Fruit fly (Drosophila melanogaster) whole organism, embryonic: ENCODE data around the gene Frmd5.

Source experiments
- Ada2b ChIP-seq: fragments of 200-800 bp; sonication (Bioruptor generic); IDR thresholded peaks from 2 replicates; pipeline ENCODE4 v1.3.6; 2022; ENCODE audit warnings: missing biosample characterization, missing genetic modification characterization
- C15 ChIP-seq: fragments of 200-800 bp; sonication (Bioruptor generic); IDR thresholded peaks from 3 replicates; pipeline ENCODE4 v1.3.6; 2022; ENCODE audit warnings: missing biosample characterization, missing genetic modification characterization
- CG10267 ChIP-seq: fragments of 200-800 bp; sonication (Bioruptor generic); optimal IDR thresholded peaks from 2 replicates; lab custom pipeline; 2018; ENCODE audit warnings: missing biosample characterization, mild to moderate bottlenecking, missing genetic modification characterization, moderate library complexity
- CG10431 ChIP-seq: fragments of 200-800 bp; sonication (Bioruptor generic); optimal IDR thresholded peaks from 3 replicates; lab custom pipeline; 2018; ENCODE audit warnings: missing biosample characterization, mild to moderate bottlenecking, missing genetic modification characterization
- CG10654 ChIP-seq: fragments of 200-800 bp; sonication (Bioruptor generic); optimal IDR thresholded peaks from 2 replicates; lab custom pipeline; 2016; ENCODE audit warnings: missing biosample characterization, missing genetic modification characterization
- CG11695 ChIP-seq: fragments of 200-800 bp; sonication (Bioruptor generic); IDR thresholded peaks from 3 replicates; pipeline ENCODE4 v1.3.6; 2022; ENCODE audit warnings: missing biosample characterization, missing genetic modification characterization
- CG12155 ChIP-seq: fragments of 200-800 bp; sonication (Bioruptor generic); optimal IDR thresholded peaks from 3 replicates; lab custom pipeline; 2016; ENCODE audit warnings: missing biosample characterization, missing genetic modification characterization
- CG12391 ChIP-seq: fragments of 200-800 bp; sonication (Bioruptor generic); optimal IDR thresholded peaks from 3 replicates; lab custom pipeline; 2018; ENCODE audit warnings: missing biosample characterization, mild to moderate bottlenecking, missing genetic modification characterization, moderate library complexity
- CG13775 ChIP-seq: fragments of 200-800 bp; sonication (Bioruptor generic); optimal IDR thresholded peaks from 3 replicates; lab custom pipeline; 2017; ENCODE audit warnings: missing biosample characterization, mild to moderate bottlenecking, missing genetic modification characterization
- CG15696 ChIP-seq: fragments of 200-800 bp; sonication (Bioruptor generic); optimal IDR thresholded peaks from 2 replicates; lab custom pipeline; 2019; ENCODE audit warnings: missing biosample characterization, mild to moderate bottlenecking, missing genetic modification characterization, moderate library complexity
- CG16779 ChIP-seq: fragments of 200-800 bp; sonication (Bioruptor generic); IDR thresholded peaks from 2 replicates; pipeline ENCODE4 v1.3.6; 2022; ENCODE audit warnings: missing biosample characterization, missing genetic modification characterization
- CG18764 ChIP-seq: fragments of 200-800 bp; sonication (Bioruptor generic); optimal IDR thresholded peaks from 3 replicates; lab custom pipeline; 2016; ENCODE audit warnings: missing biosample characterization, missing genetic modification characterization
- CG4617 ChIP-seq: fragments of 200-800 bp; sonication (Bioruptor generic); optimal IDR thresholded peaks from 3 replicates; lab custom pipeline; 2016; ENCODE audit warnings: missing biosample characterization, missing genetic modification characterization, borderline replicate concordance
- CG5245 ChIP-seq: fragments of 200-800 bp; sonication (Bioruptor generic); optimal IDR thresholded peaks from 3 replicates; lab custom pipeline; 2016; ENCODE audit warnings: missing biosample characterization, missing genetic modification characterization
- CG5953 ChIP-seq: fragments of 200-800 bp; sonication (Bioruptor generic); IDR thresholded peaks from 2 replicates; pipeline ENCODE4 v1.3.6; 2022; ENCODE audit warnings: missing biosample characterization, missing genetic modification characterization
- CG6791 ChIP-seq: fragments of 200-800 bp; sonication (Bioruptor generic); IDR thresholded peaks from 3 replicates; pipeline ENCODE4 v1.3.6; 2022; ENCODE audit warnings: missing biosample characterization, missing genetic modification characterization; ENCODE audit not compliant: partially characterized antibody
- CG8281 ChIP-seq: fragments of 200-800 bp; sonication (Bioruptor generic); optimal IDR thresholded peaks from 2 replicates; lab custom pipeline; 2018; ENCODE audit warnings: missing biosample characterization, mild to moderate bottlenecking, missing genetic modification characterization, moderate library complexity
- CG8359 ChIP-seq: fragments of 200-800 bp; sonication (Bioruptor generic); optimal IDR thresholded peaks from 2 replicates; lab custom pipeline; 2017; ENCODE audit warnings: missing biosample characterization, mild to moderate bottlenecking, missing genetic modification characterization, borderline replicate concordance
- CG8478 ChIP-seq: fragments of >200 bp; optimal IDR thresholded peaks from 2 replicates; lab custom pipeline; 2018
- CG9817 ChIP-seq: fragments of 200-800 bp; sonication (Bioruptor generic); optimal IDR thresholded peaks from 2 replicates; lab custom pipeline; 2018; ENCODE audit warnings: missing biosample characterization, mild to moderate bottlenecking, missing genetic modification characterization, moderate library complexity
- D ChIP-seq, 2 experiments: fragments of 200-800 bp in 1 of 2; fragments of >200 bp in 1 of 2; sonication (Bioruptor generic) in 1 of 2; optimal IDR thresholded peaks; 2 replicates in 1 of 2; 3 replicates in 1 of 2; lab custom pipeline; 2017; ENCODE audit warnings: mild to moderate bottlenecking in 1 of 2, missing biosample characterization in 1 of 2, missing genetic modification characterization in 1 of 2, missing genetic modification reagents in 1 of 2
- D19A ChIP-seq: fragments of 200-800 bp; optimal IDR thresholded peaks from 3 replicates; lab custom pipeline; 2019; ENCODE audit warnings: missing biosample characterization, mild to moderate bottlenecking, missing genetic modification characterization, moderate library complexity
- Dip2 ChIP-seq: fragments of 200-800 bp; sonication (Bioruptor generic); IDR thresholded peaks from 2 replicates; pipeline ENCODE4 v1.3.6; 2022; ENCODE audit warnings: missing biosample characterization, missing genetic modification characterization
- Dref ChIP-seq: fragments of 200-800 bp; sonication (Bioruptor generic); IDR thresholded peaks from 2 replicates; pipeline ENCODE4 v1.3.6; 2022; ENCODE audit warnings: missing biosample characterization, missing genetic modification characterization
- Ets65A ChIP-seq: fragments of 200-800 bp; sonication (Bioruptor generic); peaks from one replicate; lab custom pipeline; 2016; ENCODE audit warnings: missing biosample characterization, missing genetic modification characterization
- Hr51 ChIP-seq, 2 experiments: fragments of 200-800 bp; sonication (Bioruptor generic); optimal IDR thresholded peaks; 2 replicates in 1 of 2; 3 replicates in 1 of 2; lab custom pipeline; 2016 to 2018; ENCODE audit warnings: missing biosample characterization in 2 of 2, missing genetic modification characterization in 2 of 2, mild to moderate bottlenecking in 1 of 2, moderate library complexity in 1 of 2
- Hsf ChIP-seq: fragments of 200-800 bp; sonication (Bioruptor generic); optimal IDR thresholded peaks from 3 replicates; lab custom pipeline; 2016; ENCODE audit warnings: missing biosample characterization, missing genetic modification characterization
- Nf-YC ChIP-seq: fragments of 200-800 bp; optimal IDR thresholded peaks from 3 replicates; lab custom pipeline; 2019; ENCODE audit warnings: missing biosample characterization, mild to moderate bottlenecking, missing genetic modification characterization, moderate library complexity
- NfI ChIP-seq: fragments of 200-800 bp; sonication (Bioruptor generic); optimal IDR thresholded peaks from 3 replicates; lab custom pipeline; 2018; ENCODE audit warnings: missing biosample characterization, mild to moderate bottlenecking, missing genetic modification characterization, moderate library complexity
- Optix ChIP-seq: fragments of 200-800 bp; sonication (Bioruptor generic); IDR thresholded peaks from 3 replicates; pipeline ENCODE4 v1.3.6; 2022; ENCODE audit warnings: missing biosample characterization, missing genetic modification characterization
- Spps ChIP-seq: fragments of 200-800 bp; sonication (Bioruptor generic); optimal IDR thresholded peaks from 2 replicates; lab custom pipeline; 2018; ENCODE audit warnings: missing biosample characterization, mild to moderate bottlenecking, missing genetic modification characterization
- Stat92E ChIP-seq, 3 experiments: fragments of >200 bp in 2 of 3; fragments of 200-800 bp in 1 of 3; sonication (Bioruptor generic) in 1 of 3; optimal IDR thresholded peaks; 2 replicates each; lab custom pipeline; 2017 to 2019; ENCODE audit warnings: missing biosample characterization in 3 of 3, missing genetic modification characterization in 3 of 3, mild to moderate bottlenecking in 1 of 3, moderate library complexity in 1 of 3
- Taf1 ChIP-seq: fragments of 200-800 bp; sonication (Bioruptor generic); IDR thresholded peaks from 2 replicates; pipeline ENCODE4 v1.3.6; 2022; ENCODE audit warnings: missing biosample characterization, missing genetic modification characterization
- ara ChIP-seq: fragments of 200-800 bp; sonication (Bioruptor generic); IDR thresholded peaks from 2 replicates; pipeline ENCODE4 v1.3.6; 2022; ENCODE audit warnings: missing biosample characterization, missing genetic modification characterization
- ci ChIP-seq: fragments of 200-800 bp; sonication (Bioruptor generic); IDR thresholded peaks from 3 replicates; pipeline ENCODE4 v1.3.6; 2022; ENCODE audit warnings: missing biosample characterization, missing genetic modification characterization
- dimm ChIP-seq: fragments of 200-800 bp; sonication (Bioruptor generic); IDR thresholded peaks from 2 replicates; pipeline ENCODE4 v1.3.6; 2022; ENCODE audit warnings: missing biosample characterization, missing genetic modification characterization
- dpn ChIP-seq, 2 experiments: fragments of 200-800 bp; sonication (Bioruptor generic); optimal IDR thresholded peaks; 3 replicates each; lab custom pipeline; 2016; ENCODE audit warnings: missing biosample characterization in 2 of 2, missing genetic modification characterization in 2 of 2
- fd96Cb ChIP-seq: fragments of 200-800 bp; sonication (Bioruptor generic); optimal IDR thresholded peaks from 2 replicates; lab custom pipeline; 2018; ENCODE audit warnings: missing biosample characterization, mild to moderate bottlenecking, missing genetic modification characterization, moderate library complexity
- gcm ChIP-seq: fragments of 200-800 bp; sonication (Bioruptor generic); optimal IDR thresholded peaks from 2 replicates; lab custom pipeline; 2019; ENCODE audit warnings: missing biosample characterization, mild to moderate bottlenecking, missing genetic modification characterization, moderate library complexity
- her ChIP-seq: fragments of 200-800 bp; sonication (Bioruptor generic); optimal IDR thresholded peaks from 2 replicates; lab custom pipeline; 2016; ENCODE audit warnings: missing biosample characterization, missing genetic modification characterization
- insv ChIP-seq, 2 experiments: fragments of 200-800 bp; sonication (Bioruptor generic); optimal IDR thresholded peaks; 3 replicates each; lab custom pipeline; 2016 to 2018; ENCODE audit warnings: missing biosample characterization in 2 of 2, missing genetic modification characterization in 2 of 2
- klu ChIP-seq: fragments of 200-800 bp; sonication (Bioruptor generic); IDR thresholded peaks from 2 replicates; pipeline ENCODE4 v1.3.6; 2022; ENCODE audit warnings: missing biosample characterization, missing genetic modification characterization
- nau ChIP-seq: fragments of 200-800 bp; sonication (Bioruptor generic); optimal IDR thresholded peaks from 3 replicates; lab custom pipeline; 2017; ENCODE audit warnings: missing biosample characterization, mild to moderate bottlenecking, missing genetic modification characterization, missing genetic modification reagents
- nerfin-1 ChIP-seq: fragments of 200-800 bp; sonication (Bioruptor generic); optimal IDR thresholded peaks from 3 replicates; lab custom pipeline; 2019; ENCODE audit warnings: missing biosample characterization, mild to moderate bottlenecking, missing genetic modification characterization, moderate library complexity
- pho ChIP-seq: fragments of 200-800 bp; sonication (Bioruptor generic); optimal IDR thresholded peaks from 2 replicates; lab custom pipeline; 2016; ENCODE audit warnings: missing biosample characterization, missing genetic modification characterization
- phol ChIP-seq: fragments of 200-800 bp; sonication (Bioruptor generic); optimal IDR thresholded peaks from 3 replicates; lab custom pipeline; 2018; ENCODE audit warnings: missing biosample characterization, mild to moderate bottlenecking, missing genetic modification characterization, moderate library complexity
- sc ChIP-seq, 3 experiments: fragments of >200 bp in 2 of 3; fragments of 200-800 bp in 1 of 3; sonication (Bioruptor generic) in 1 of 3; optimal IDR thresholded peaks; 2 replicates in 2 of 3; 3 replicates in 1 of 3; lab custom pipeline; 2017; ENCODE audit warnings: mild to moderate bottlenecking in 1 of 3, missing biosample characterization in 1 of 3, missing genetic modification characterization in 1 of 3, missing genetic modification reagents in 1 of 3
- so ChIP-seq: fragments of 200-800 bp; sonication (Bioruptor generic); IDR thresholded peaks from 3 replicates; pipeline ENCODE4 v1.3.6; 2022; ENCODE audit warnings: missing biosample characterization, missing genetic modification characterization
- trh ChIP-seq: fragments of 200-800 bp; sonication (Bioruptor generic); optimal IDR thresholded peaks from 2 replicates; lab custom pipeline; 2016; ENCODE audit warnings: missing biosample characterization, missing genetic modification characterization
- vfl ChIP-seq: fragments of 200-800 bp; sonication (Bioruptor generic); optimal IDR thresholded peaks from 2 replicates; lab custom pipeline; 2016; ENCODE audit warnings: missing biosample characterization, missing genetic modification characterization

Gene Frmd5

DNA sequence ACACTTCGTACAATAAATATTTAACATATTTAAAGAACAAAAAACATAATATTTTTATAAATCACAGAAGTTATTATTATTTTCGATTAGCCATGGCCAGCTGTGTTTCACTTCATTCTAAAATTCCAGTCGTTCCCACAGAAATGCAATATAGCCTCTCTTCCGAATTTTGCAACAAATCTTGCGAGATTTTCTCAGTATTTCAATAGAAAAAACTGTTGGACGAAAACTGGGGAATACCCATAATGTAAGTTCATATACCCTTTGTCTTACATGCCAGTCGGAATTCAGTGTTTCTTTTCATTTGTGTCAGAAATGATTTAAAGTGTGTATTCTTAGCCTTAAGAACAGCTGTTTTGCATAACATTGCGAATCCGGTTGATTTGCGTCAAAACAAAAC lies 12.3 kb downstream of the Frmd5 start, which contains the start of the genes CtsL4 and ClpP (continued):
- TF ChIP-seq her (GFP tag; lab: Kevin White, UChicago) (peak; percentile 32), Spps (tag; lab: Kevin White, UChicago) (no peak), klu (GFP tag; lab: Robert Waterston, UW) (no peak), Stat92E (GFP tag; optimal IDR thresholded peaks at IDR 0.05; lab: Kevin White, UChicago) (no peak), ci (GFP tag; lab: Robert Waterston, UW) (peak; percentile 49; the same call in 1 of the 3 replicates), insv (GFP tag; optimal IDR thresholded peaks at IDR 0.05; lab: Kevin White, UChicago) (peak in 1 of 2 experiments; percentile 9), fd96Cb (tag; lab: Kevin White, UChicago) (peak; percentile 37), Hr51 (GFP tag; optimal IDR thresholded peaks at IDR 0.05; lab: Kevin White, UChicago) (peak in 1 of 2 experiments; percentile 2), dpn (GFP tag; optimal IDR thresholded peaks at IDR 0.05; lab: Kevin White, UChicago) (peak; percentile 53 to 67), Taf1 (GFP tag; lab: Robert Waterston, UW) (no peak), sc (optimal IDR thresholded peaks at IDR 0.05; lab: Kevin White, UChicago) (no peak), sc (GFP tag; optimal IDR thresholded peaks at IDR 0.05; lab: Kevin White, UChicago) (peak; percentile 2), Ada2b (GFP tag; lab: Robert Waterston, UW) (peak; percentile 37), CG9817 (tag; lab: Kevin White, UChicago) (peak; percentile 34), CG10267 (tag; lab: Kevin White, UChicago) (peak; percentile 32), Ets65A (GFP tag; lab: Kevin White, UChicago) (no peak), CG18764 (GFP tag; lab: Kevin White, UChicago) (peak; percentile 17), phol (tag; lab: Kevin White, UChicago) (peak; percentile 60), CG8281 (tag; lab: Kevin White, UChicago) (no peak), CG6791 (GFP tag; lab: Robert Waterston, UW) (no peak), CG10654 (GFP tag; lab: Kevin White, UChicago) (peak; percentile 4), CG5245 (GFP tag; lab: Kevin White, UChicago) (peak; percentile 5), trh (GFP tag; lab: Kevin White, UChicago) (no peak), CG4617 (GFP tag; lab: Kevin White, UChicago) (peak; percentile 76), CG11695 (GFP tag; lab: Robert Waterston, UW) (no peak), Nf-YC (tag; lab: Kevin White, UChicago) (peak; percentile 49), so (GFP tag; lab: Robert Waterston, UW) (no peak), vfl (GFP tag; lab: Kevin White, UChicago) (peak; percentile 43), dimm (GFP tag; lab: Robert Waterston, UW) (no peak), CG8478 (no peak), CG5953 (GFP tag; lab: Robert Waterston, UW) (no peak), C15 (GFP tag; lab: Robert Waterston, UW) (no peak), Hsf (GFP tag; lab: Kevin White, UChicago) (peak; percentile 59), D (optimal IDR thresholded peaks at IDR 0.05; lab: Kevin White, UChicago) (no peak), D (GFP tag; optimal IDR thresholded peaks at IDR 0.05; lab: Kevin White, UChicago) (peak; percentile 35), CG15696 (tag; lab: Kevin White, UChicago) (peak; percentile 25), CG16779 (GFP tag; lab: Robert Waterston, UW) (no peak), CG12155 (peak; percentile 32), nau (no peak), gcm (no peak), CG10431 (GFP tag; lab: Kevin White, UChicago) (peak; percentile 87), nerfin-1 (tag; lab: Kevin White, UChicago) (peak; percentile 56), CG8359 (GFP tag; lab: Kevin White, UChicago) (no peak), CG13775 (GFP tag; lab: Kevin White, UChicago) (peak; percentile 37), Dref (GFP tag; lab: Robert Waterston, UW) (no peak), Optix (peak; percentile 28; the same call in 1 of the 3 replicates), Dip2 (GFP tag; lab: Robert Waterston, UW) (no peak), CG12391 (tag; lab: Kevin White, UChicago) (peak; percentile 64), ara (GFP tag; lab: Robert Waterston, UW) (no peak), pho (GFP tag; lab: Kevin White, UChicago) (peak; percentile 23), NfI (GFP tag; lab: Kevin White, UChicago) (peak; percentile 18), D19A (tag; lab: Kevin White, UChicago) (peak; percentile 74)
